Worm (Caenorhabditis elegans) whole organism, L3 larva: ENCODE results near the gene H10E21.4.

ENCODE experiments used
- egl-27 ChIP-seq: sonication (generic microtip); optimal IDR thresholded peaks from 4 replicates; lab custom pipeline; 2017; ENCODE audit warnings: missing biosample characterization, missing genetic modification reagents, missing genetic modification characterization
- fkh-10 ChIP-seq: sonication (generic microtip); optimal IDR thresholded peaks from 2 replicates; lab custom pipeline; 2017; ENCODE audit warnings: missing biosample characterization, missing genetic modification reagents, missing genetic modification characterization
- lin-15B ChIP-seq: fragments of 150-350 bp; optimal IDR thresholded peaks from 2 replicates; lab custom pipeline; 2014; ENCODE audit warnings: missing biosample characterization, missing genetic modification characterization
- mdl-1 ChIP-seq: fragments of 150-350 bp; optimal IDR thresholded peaks from 2 replicates; lab custom pipeline; 2014; ENCODE audit warnings: missing biosample characterization, missing genetic modification characterization
- nhr-237 ChIP-seq: fragments of 150-350 bp; optimal IDR thresholded peaks from 2 replicates; lab custom pipeline; 2014; ENCODE audit warnings: missing biosample characterization, missing genetic modification characterization
- nhr-77 ChIP-seq: fragments of 150-350 bp; optimal IDR thresholded peaks from 2 replicates; lab custom pipeline; 2014; ENCODE audit warnings: missing biosample characterization, missing genetic modification characterization
- pha-4 ChIP-seq: fragments of 150-350 bp; optimal IDR thresholded peaks from 2 replicates; lab custom pipeline; 2014; ENCODE audit warnings: missing biosample characterization, missing genetic modification reagents, missing genetic modification characterization
- pqm-1 ChIP-seq: fragments of 150-350 bp; optimal IDR thresholded peaks from 2 replicates; lab custom pipeline; 2017; ENCODE audit warnings: missing biosample characterization, missing genetic modification characterization, inconsistent platforms
- unc-39 ChIP-seq: sonication (generic microtip); optimal IDR thresholded peaks from 4 replicates; lab custom pipeline; 2017; ENCODE audit warnings: missing biosample characterization, missing genetic modification characterization
- zag-1 ChIP-seq: fragments of 150-350 bp; optimal IDR thresholded peaks from 2 replicates; lab custom pipeline; 2014; ENCODE audit warnings: missing biosample characterization, missing genetic modification characterization
- ztf-11 ChIP-seq: fragments of 150-350 bp; optimal IDR thresholded peaks from 2 replicates; lab custom pipeline; 2014; ENCODE audit warnings: missing biosample characterization, missing genetic modification characterization

DNA sequence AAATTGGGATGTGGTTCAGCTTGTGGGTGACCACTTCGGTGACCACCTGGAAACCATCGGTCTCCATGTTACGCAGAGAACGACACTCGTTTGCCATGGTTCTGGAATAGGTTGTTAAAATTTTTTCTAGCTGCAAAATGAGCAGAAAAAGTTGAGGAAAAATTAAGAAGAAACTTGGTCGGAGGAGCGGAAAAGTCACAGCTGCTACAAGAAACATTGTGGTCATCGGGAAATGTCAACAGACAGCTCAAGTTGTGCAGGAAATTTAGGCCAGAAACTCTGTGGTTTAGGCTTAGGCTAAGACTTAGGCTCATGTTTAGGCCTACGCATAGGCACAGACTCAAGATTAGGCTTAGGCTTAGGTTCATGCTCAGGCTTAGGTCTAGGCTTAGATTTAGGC is 46.7 kb upstream of the H10E21.4 start, which contains the start of gene pck-1:
- TF ChIP-seq fkh-10 (GFP tag; lab: Kevin White, UChicago) (no peak), zag-1 (tag; lab: Kevin White, UChicago) (no peak), unc-39 (tag; lab: Kevin White, UChicago) (no peak), egl-27 (tag; lab: Kevin White, UChicago) (no peak), pha-4 (tag; lab: Kevin White, UChicago) (no peak), mdl-1 (tag; lab: Kevin White, UChicago) (no peak), nhr-237 (tag; lab: Kevin White, UChicago) (no peak), lin-15B (tag; lab: Kevin White, UChicago) (no peak), pqm-1 (tag; lab: Kevin White, UChicago) (no peak), nhr-77 (tag; lab: Kevin White, UChicago) (no peak), ztf-11 (tag; lab: Kevin White, UChicago) (no peak)
